Fruit fly (Drosophila melanogaster) whole organism, embryonic: ENCODE data around the gene ND-30.

ENCODE experiments used
- Abd-B ChIP-seq: fragments of 200-800 bp; sonication (Bioruptor generic); optimal IDR thresholded peaks from 2 replicates; lab custom pipeline; 2018; ENCODE audit warnings: missing biosample characterization, mild to moderate bottlenecking, missing genetic modification characterization, moderate library complexity
- Antp ChIP-seq: fragments of 200-800 bp; sonication (Bioruptor generic); optimal IDR thresholded peaks from 3 replicates; lab custom pipeline; 2016; ENCODE audit warnings: missing biosample characterization, missing genetic modification characterization
- B-H1 ChIP-seq: fragments of 200-800 bp; sonication (Bioruptor generic); IDR thresholded peaks from 3 replicates; pipeline ENCODE4 v1.3.6; 2022; ENCODE audit warnings: missing biosample characterization, missing genetic modification characterization
- BtbVII ChIP-seq: fragments of 200-800 bp; sonication (Bioruptor generic); optimal IDR thresholded peaks from 3 replicates; lab custom pipeline; 2017; ENCODE audit warnings: missing biosample characterization, mild to moderate bottlenecking, missing genetic modification characterization
- CG10209 ChIP-seq: fragments of 200-800 bp; sonication (Bioruptor generic); optimal IDR thresholded peaks from 3 replicates; lab custom pipeline; 2017; ENCODE audit warnings: missing biosample characterization, mild to moderate bottlenecking, missing genetic modification characterization, missing genetic modification reagents
- CG11085 ChIP-seq: fragments of 200-800 bp; sonication (Bioruptor generic); IDR thresholded peaks from 2 replicates; pipeline ENCODE4 v1.3.6; 2022; ENCODE audit warnings: missing biosample characterization, missing genetic modification characterization
- CG11247 ChIP-seq: fragments of 200-800 bp; sonication (Bioruptor generic); IDR thresholded peaks from 2 replicates; pipeline ENCODE4 v1.3.6; 2022; ENCODE audit warnings: missing biosample characterization, missing genetic modification characterization
- CG11398 ChIP-seq: fragments of 200-800 bp; sonication (Bioruptor generic); optimal IDR thresholded peaks from 2 replicates; lab custom pipeline; 2016; ENCODE audit warnings: missing biosample characterization, missing genetic modification characterization
- CG11456 ChIP-seq: fragments of 200-800 bp; sonication (Bioruptor generic); IDR thresholded peaks from 3 replicates; pipeline ENCODE4 v1.3.6; 2022; ENCODE audit warnings: missing biosample characterization, missing genetic modification characterization
- CG11695 ChIP-seq: fragments of 200-800 bp; sonication (Bioruptor generic); IDR thresholded peaks from 3 replicates; pipeline ENCODE4 v1.3.6; 2022; ENCODE audit warnings: missing biosample characterization, missing genetic modification characterization
- CG12104 ChIP-seq: fragments of 200-800 bp; sonication (Bioruptor generic); optimal IDR thresholded peaks from 3 replicates; lab custom pipeline; 2016; ENCODE audit warnings: missing biosample characterization, missing genetic modification characterization
- CG13296 ChIP-seq: fragments of 200-800 bp; sonication (Bioruptor generic); optimal IDR thresholded peaks from 3 replicates; lab custom pipeline; 2018; ENCODE audit warnings: missing biosample characterization, mild to moderate bottlenecking, missing genetic modification characterization
- CG14710 ChIP-seq: fragments of 200-800 bp; sonication (Bioruptor generic); optimal IDR thresholded peaks from 3 replicates; lab custom pipeline; 2019; ENCODE audit warnings: missing biosample characterization, mild to moderate bottlenecking, missing genetic modification characterization, moderate library complexity
- CG15073 ChIP-seq: fragments of 200-800 bp; sonication (Bioruptor generic); optimal IDR thresholded peaks from 2 replicates; lab custom pipeline; 2016; ENCODE audit warnings: missing biosample characterization, missing genetic modification characterization
- CG15696 ChIP-seq: fragments of 200-800 bp; sonication (Bioruptor generic); optimal IDR thresholded peaks from 2 replicates; lab custom pipeline; 2019; ENCODE audit warnings: missing biosample characterization, mild to moderate bottlenecking, missing genetic modification characterization, moderate library complexity
- CG17361 ChIP-seq: fragments of 200-800 bp; sonication (Bioruptor generic); IDR thresholded peaks from 3 replicates; pipeline ENCODE4 v1.3.6; 2022; ENCODE audit warnings: missing biosample characterization, missing genetic modification characterization
- CG2712 ChIP-seq: fragments of 200-800 bp; optimal IDR thresholded peaks from 3 replicates; lab custom pipeline; 2019; ENCODE audit warnings: missing biosample characterization, mild to moderate bottlenecking, missing genetic modification characterization, moderate library complexity
- CG3407 ChIP-seq: fragments of 200-800 bp; sonication (Bioruptor generic); optimal IDR thresholded peaks from 2 replicates; lab custom pipeline; 2018; ENCODE audit warnings: missing biosample characterization, mild to moderate bottlenecking, missing genetic modification characterization
- CG43689 ChIP-seq: fragments of 200-800 bp; sonication (Bioruptor generic); IDR thresholded peaks from 2 replicates; pipeline ENCODE4 v1.3.6; 2022; ENCODE audit warnings: missing biosample characterization, missing genetic modification characterization
- CG6254 ChIP-seq: fragments of 200-800 bp; sonication (Bioruptor generic); optimal IDR thresholded peaks from 3 replicates; lab custom pipeline; 2017; ENCODE audit warnings: mild to moderate bottlenecking, missing biosample characterization, missing genetic modification reagents, missing genetic modification characterization
- CG8359 ChIP-seq: fragments of 200-800 bp; sonication (Bioruptor generic); optimal IDR thresholded peaks from 2 replicates; lab custom pipeline; 2017; ENCODE audit warnings: missing biosample characterization, mild to moderate bottlenecking, missing genetic modification characterization, borderline replicate concordance
- Doc2 ChIP-seq: fragments of 200-800 bp; sonication (Bioruptor generic); IDR thresholded peaks from 2 replicates; pipeline ENCODE4 v1.3.6; 2022; ENCODE audit warnings: missing biosample characterization, missing genetic modification characterization
- Hr78 ChIP-seq, 2 experiments: fragments of 200-800 bp in 1 of 2; fragments of >200 bp in 1 of 2; sonication (Bioruptor generic) in 1 of 2; optimal IDR thresholded peaks; 2 replicates each; lab custom pipeline; 2017 to 2019; ENCODE audit warnings: missing biosample characterization in 2 of 2, missing genetic modification characterization in 2 of 2, mild to moderate bottlenecking in 1 of 2, moderate library complexity in 1 of 2
- Lhr ChIP-seq: fragments of 200-800 bp; sonication (Bioruptor generic); optimal IDR thresholded peaks from 3 replicates; lab custom pipeline; 2017; ENCODE audit warnings: mild to moderate bottlenecking, missing biosample characterization, missing genetic modification reagents, missing genetic modification characterization
- Rx ChIP-seq: fragments of 200-800 bp; sonication (Bioruptor generic); IDR thresholded peaks from 2 replicates; pipeline ENCODE4 v1.3.6; 2022; ENCODE audit warnings: missing biosample characterization, missing genetic modification characterization
- Scr ChIP-seq: fragments of 200-800 bp; sonication (Bioruptor generic); IDR thresholded peaks from 2 replicates; pipeline ENCODE4 v1.3.6; 2022; ENCODE audit warnings: missing biosample characterization, missing genetic modification characterization; ENCODE audit not compliant: partially characterized antibody
- Stat92E ChIP-seq, 3 experiments: fragments of >200 bp in 2 of 3; fragments of 200-800 bp in 1 of 3; sonication (Bioruptor generic) in 1 of 3; optimal IDR thresholded peaks; 2 replicates each; lab custom pipeline; 2017 to 2019; ENCODE audit warnings: missing biosample characterization in 3 of 3, missing genetic modification characterization in 3 of 3, mild to moderate bottlenecking in 1 of 3, moderate library complexity in 1 of 3
- Usf ChIP-seq: fragments of 200-800 bp; sonication (Bioruptor generic); optimal IDR thresholded peaks from 2 replicates; lab custom pipeline; 2017; ENCODE audit warnings: missing genotype, missing biosample characterization, missing genetic modification characterization
- abd-A ChIP-seq: fragments of 200-800 bp; sonication (Bioruptor generic); optimal IDR thresholded peaks from 3 replicates; lab custom pipeline; 2019; ENCODE audit warnings: missing biosample characterization, mild to moderate bottlenecking, missing genetic modification characterization, moderate library complexity
- ap ChIP-seq: fragments of 200-800 bp; sonication (Bioruptor generic); IDR thresholded peaks from 2 replicates; pipeline ENCODE4 v1.3.6; 2022; ENCODE audit warnings: missing biosample characterization, missing genetic modification characterization
- crol ChIP-seq: fragments of 200-800 bp; sonication (Bioruptor generic); IDR thresholded peaks from 2 replicates; pipeline ENCODE4 v1.3.6; 2022; ENCODE audit warnings: missing biosample characterization, missing genetic modification characterization
- dimm ChIP-seq: fragments of 200-800 bp; sonication (Bioruptor generic); IDR thresholded peaks from 2 replicates; pipeline ENCODE4 v1.3.6; 2022; ENCODE audit warnings: missing biosample characterization, missing genetic modification characterization
- dysf ChIP-seq: fragments of 200-800 bp; sonication (Bioruptor generic); IDR thresholded peaks from 3 replicates; pipeline ENCODE4 v1.3.6; 2022; ENCODE audit warnings: missing biosample characterization, missing genetic modification characterization
- esg ChIP-seq: fragments of 200-800 bp; sonication (Bioruptor generic); conservative IDR thresholded peaks from 2 replicates; pipeline ENCODE4 v1.3.6; 2022; ENCODE audit warnings: missing biosample characterization, missing genetic modification characterization
- gcm ChIP-seq: fragments of 200-800 bp; sonication (Bioruptor generic); optimal IDR thresholded peaks from 2 replicates; lab custom pipeline; 2019; ENCODE audit warnings: missing biosample characterization, mild to moderate bottlenecking, missing genetic modification characterization, moderate library complexity
- gsb-n ChIP-seq: fragments of 200-800 bp; sonication (Bioruptor generic); optimal IDR thresholded peaks from 3 replicates; lab custom pipeline; 2018; ENCODE audit warnings: missing biosample characterization, mild to moderate bottlenecking, missing genetic modification characterization
- kni ChIP-seq: fragments of 200-800 bp; sonication (Bioruptor generic); optimal IDR thresholded peaks from 3 replicates; lab custom pipeline; 2017; ENCODE audit warnings: mild to moderate bottlenecking, missing biosample characterization, missing genetic modification reagents, missing genetic modification characterization
- mirr ChIP-seq: fragments of 200-800 bp; sonication (Bioruptor generic); optimal IDR thresholded peaks from 3 replicates; lab custom pipeline; 2018; ENCODE audit warnings: missing biosample characterization, mild to moderate bottlenecking, missing genetic modification characterization
- nmo ChIP-seq: fragments of 200-800 bp; sonication (Bioruptor generic); optimal IDR thresholded peaks from 2 replicates; lab custom pipeline; 2018; ENCODE audit warnings: missing biosample characterization, mild to moderate bottlenecking, missing genetic modification characterization, moderate library complexity
- onecut ChIP-seq: fragments of 200-800 bp; sonication (Bioruptor generic); IDR thresholded peaks from 2 replicates; pipeline ENCODE4 v1.3.6; 2022; ENCODE audit warnings: missing biosample characterization, missing genetic modification characterization
- otp ChIP-seq: fragments of 200-800 bp; sonication (Bioruptor generic); IDR thresholded peaks from 3 replicates; pipeline ENCODE4, ENCODE4 v1.3.6; 2022; ENCODE audit warnings: missing biosample characterization, missing genetic modification characterization
- p53 ChIP-seq: fragments of 200-800 bp; sonication (Bioruptor generic); optimal IDR thresholded peaks from 2 replicates; lab custom pipeline; 2016; ENCODE audit warnings: missing biosample characterization, missing genetic modification characterization
- run ChIP-seq: fragments of 200-800 bp; sonication (Bioruptor generic); optimal IDR thresholded peaks from 3 replicates; lab custom pipeline; 2018; ENCODE audit warnings: missing biosample characterization, mild to moderate bottlenecking, missing genetic modification characterization
- sd ChIP-seq: fragments of 200-800 bp; sonication (Bioruptor generic); optimal IDR thresholded peaks from 3 replicates; lab custom pipeline; 2018; ENCODE audit warnings: missing biosample characterization, mild to moderate bottlenecking, missing genetic modification characterization, moderate library complexity
- sens-2 ChIP-seq: fragments of 200-800 bp; sonication (Bioruptor generic); IDR thresholded peaks from 2 replicates; pipeline ENCODE4 v1.3.6; 2022; ENCODE audit warnings: missing biosample characterization, missing genetic modification characterization
- vvl ChIP-seq: fragments of 200-800 bp; sonication (Bioruptor generic); IDR thresholded peaks from 2 replicates; pipeline ENCODE4 v1.3.6; 2022; ENCODE audit warnings: missing biosample characterization, missing genetic modification characterization
- wor ChIP-seq: fragments of 200-800 bp; sonication (Bioruptor generic); IDR thresholded peaks from 2 replicates; pipeline ENCODE4 v1.3.6; 2022; ENCODE audit warnings: missing biosample characterization, missing genetic modification characterization

Gene ND-30

dm6 chr3L:3141411-3141810 lies 18.0 kb downstream of the ND-30 start (continued):
- TF ChIP-seq wor (GFP tag; lab: Robert Waterston, UW) (no peak), vvl (GFP tag; lab: Robert Waterston, UW) (no peak), CG17361 (GFP tag; lab: Robert Waterston, UW) (no peak), otp (peak; percentile 11; the same call in 1 of the 3 replicates), CG14710 (tag; lab: Kevin White, UChicago) (peak; percentile 58), ap (GFP tag; lab: Robert Waterston, UW) (no peak), sd (tag; lab: Kevin White, UChicago) (no peak), sens-2 (GFP tag; lab: Robert Waterston, UW) (no peak), nmo (no peak), CG11695 (GFP tag; lab: Robert Waterston, UW) (no peak), abd-A (no peak), CG15073 (GFP tag; lab: Kevin White, UChicago) (no peak), crol (GFP tag; lab: Robert Waterston, UW) (peak; percentile 53; the same call in 1 of the 2 replicates), CG2712 (peak; percentile 34), Antp (no peak), esg (GFP tag; lab: Robert Waterston, UW) (no peak), BtbVII (no peak), run (no peak), CG11247 (GFP tag; lab: Robert Waterston, UW) (0 out of 2 replicates have a peak, but pooled peaks have one; percentile 32), mirr (GFP tag; lab: Kevin White, UChicago) (no peak), gsb-n (tag; lab: Kevin White, UChicago) (peak; percentile 50), Doc2 (GFP tag; lab: Robert Waterston, UW) (no peak), CG13296 (GFP tag; lab: Kevin White, UChicago) (no peak), p53 (GFP tag; lab: Kevin White, UChicago) (no peak), Scr (GFP tag; lab: Robert Waterston, UW) (no peak), CG11456 (GFP tag; lab: Robert Waterston, UW) (no peak), Lhr (GFP tag; lab: Kevin White, UChicago) (peak; percentile 7), Usf (GFP tag; lab: Kevin White, UChicago) (no peak), onecut (GFP tag; lab: Robert Waterston, UW) (peak; percentile 32; the same call in 1 of the 2 replicates), CG8359 (GFP tag; lab: Kevin White, UChicago) (no peak), Hr78 (GFP tag; optimal IDR thresholded peaks at IDR 0.05; lab: Kevin White, UChicago) (peak in 1 of 2 experiments; percentile 88), Stat92E (GFP tag; optimal IDR thresholded peaks at IDR 0.05; lab: Kevin White, UChicago) (no peak), kni (GFP tag; lab: Kevin White, UChicago) (peak; percentile 87), CG11085 (no peak), CG11398 (GFP tag; lab: Kevin White, UChicago) (no peak), CG3407 (GFP tag; lab: Kevin White, UChicago) (peak; percentile 22), dimm (no peak), CG15696 (tag; lab: Kevin White, UChicago) (no peak), Abd-B (GFP tag; lab: Kevin White, UChicago) (no peak), gcm (GFP tag; lab: Kevin White, UChicago) (peak; percentile 64), Rx (GFP tag; lab: Robert Waterston, UW) (no peak), CG43689 (no peak), CG10209 (GFP tag; lab: Kevin White, UChicago) (no peak), dysf (no peak), CG12104 (GFP tag; lab: Kevin White, UChicago) (no peak), B-H1 (no peak; the same call in 2 of the 3 replicates), CG6254 (peak; percentile 64)
